Fruit fly (Drosophila melanogaster): ENCODE data around the gene CG43638.

Gene CG43638

dm6 chr3L:12074952-12075351, 30.6 kb downstream of the CG43638 start:
- TF ChIP-seq Myc (optimal IDR thresholded peaks at IDR 0.05) (no peak), insv (optimal IDR thresholded peaks at IDR 0.05) (no peak), psq (optimal IDR thresholded peaks at IDR 0.05) (no peak), ttk (optimal IDR thresholded peaks at IDR 0.05) (no peak), h (optimal IDR thresholded peaks at IDR 0.05) (no peak), Sin3A (optimal IDR thresholded peaks at IDR 0.05) (no peak)

- no peak for TF ChIP-seq Sin3A (optimal IDR thresholded peaks at IDR 0.05)
- no peak for TF ChIP-seq insv (optimal IDR thresholded peaks at IDR 0.05)
- TF ChIP-seq ttk (optimal IDR thresholded peaks at IDR 0.05), result no peak
- TF ChIP-seq psq (optimal IDR thresholded peaks at IDR 0.05), result no peak
- TF ChIP-seq Myc (optimal IDR thresholded peaks at IDR 0.05), result no peak
- TF ChIP-seq h (optimal IDR thresholded peaks at IDR 0.05), result no peak
Measured at dm6 chr3L:12076312-12076711, 31.9 kb downstream of the CG43638 start.

dm6 chr3L:12077348-12077747, 33.0 kb downstream of the CG43638 start:
- no peak for TF ChIP-seq ttk (optimal IDR thresholded peaks at IDR 0.05)
- TF ChIP-seq insv (optimal IDR thresholded peaks at IDR 0.05), result no peak

dm6 chr3L:12077953-12078352, 33.6 kb downstream of the CG43638 start:
- TF ChIP-seq h (optimal IDR thresholded peaks at IDR 0.05), result no peak
- TF ChIP-seq Sin3A (optimal IDR thresholded peaks at IDR 0.05), result no peak
- no peak for TF ChIP-seq insv (optimal IDR thresholded peaks at IDR 0.05)
- TF ChIP-seq psq (optimal IDR thresholded peaks at IDR 0.05), result no peak
- TF ChIP-seq ttk (optimal IDR thresholded peaks at IDR 0.05), result no peak
- no peak for TF ChIP-seq Myc (optimal IDR thresholded peaks at IDR 0.05)

dm6 chr3L:12078551-12079318, 34.4 kb downstream of the CG43638 start:
- TF ChIP-seq h (optimal IDR thresholded peaks at IDR 0.05) (no peak), insv (optimal IDR thresholded peaks at IDR 0.05) (no peak), ttk (optimal IDR thresholded peaks at IDR 0.05) (no peak)

dm6 chr3L:12079319-12079933, 35.0 kb downstream of the CG43638 start:
- TF ChIP-seq ttk (optimal IDR thresholded peaks at IDR 0.05) (no peak), insv (optimal IDR thresholded peaks at IDR 0.05) (no peak), Sin3A (optimal IDR thresholded peaks at IDR 0.05) (no peak), Myc (optimal IDR thresholded peaks at IDR 0.05) (no peak), h (optimal IDR thresholded peaks at IDR 0.05) (no peak), psq (optimal IDR thresholded peaks at IDR 0.05) (no peak)

- TF ChIP-seq psq (optimal IDR thresholded peaks at IDR 0.05) (no peak), Sin3A (optimal IDR thresholded peaks at IDR 0.05) (no peak), Myc (optimal IDR thresholded peaks at IDR 0.05) (no peak), h (optimal IDR thresholded peaks at IDR 0.05) (no peak), insv (optimal IDR thresholded peaks at IDR 0.05) (no peak), ttk (optimal IDR thresholded peaks at IDR 0.05) (no peak)
Measured at dm6 chr3L:12080423-12080822, 36.0 kb downstream of the CG43638 start.

- TF ChIP-seq h (optimal IDR thresholded peaks at IDR 0.05), result no peak
- TF ChIP-seq insv (optimal IDR thresholded peaks at IDR 0.05), result no peak
- no peak for TF ChIP-seq ttk (optimal IDR thresholded peaks at IDR 0.05)
- TF ChIP-seq Sin3A (optimal IDR thresholded peaks at IDR 0.05), result no peak
- TF ChIP-seq Myc (optimal IDR thresholded peaks at IDR 0.05), result no peak
- TF ChIP-seq psq (optimal IDR thresholded peaks at IDR 0.05), result no peak
Measured at dm6 chr3L:12081679-12082520, 37.5 kb downstream of the CG43638 start, which contains the start of gene Sema5c. Gene Sema5c (minus strand): TSS chr3L:12081830.

dm6 chr3L:12082521-12082841, 38.1 kb downstream of the CG43638 start:
- TF ChIP-seq psq (optimal IDR thresholded peaks at IDR 0.05) (no peak), Myc (optimal IDR thresholded peaks at IDR 0.05) (no peak), h (optimal IDR thresholded peaks at IDR 0.05) (no peak), ttk (optimal IDR thresholded peaks at IDR 0.05) (no peak), Sin3A (optimal IDR thresholded peaks at IDR 0.05) (no peak), insv (optimal IDR thresholded peaks at IDR 0.05) (no peak)

- no peak for TF ChIP-seq Myc (optimal IDR thresholded peaks at IDR 0.05)
- TF ChIP-seq h (optimal IDR thresholded peaks at IDR 0.05), result no peak
- no peak for TF ChIP-seq ttk (optimal IDR thresholded peaks at IDR 0.05)
- TF ChIP-seq insv (optimal IDR thresholded peaks at IDR 0.05), result no peak
- TF ChIP-seq Sin3A (optimal IDR thresholded peaks at IDR 0.05), result no peak
- no peak for TF ChIP-seq psq (optimal IDR thresholded peaks at IDR 0.05)
Measured at dm6 chr3L:12083092-12083680, 38.8 kb downstream of the CG43638 start.

- no peak for TF ChIP-seq psq (optimal IDR thresholded peaks at IDR 0.05)
- TF ChIP-seq Sin3A (optimal IDR thresholded peaks at IDR 0.05), result no peak
- no peak for TF ChIP-seq h (optimal IDR thresholded peaks at IDR 0.05)
- no peak for TF ChIP-seq ttk (optimal IDR thresholded peaks at IDR 0.05)
- TF ChIP-seq insv (optimal IDR thresholded peaks at IDR 0.05), result no peak
- TF ChIP-seq Myc (optimal IDR thresholded peaks at IDR 0.05), result no peak
Measured at dm6 chr3L:12083861-12084260, 39.5 kb downstream of the CG43638 start.

All from Kc167 (cell line).